Fruit fly (Drosophila melanogaster): ENCODE data around the gene CG33927.

CG33927 gene

dm6 chr3R:4690508-4690907 lies at the start of gene CG33927:
CG33927 (minus strand) TSS chr3R:4690608.
- TF ChIP-seq EcR (GFP tag; optimal IDR thresholded peaks at IDR 0.05) = no peak

- TF ChIP-seq CG8478 (optimal IDR thresholded peaks at IDR 0.05) (no peak), EcR (GFP tag; optimal IDR thresholded peaks at IDR 0.05) (no peak), usp (GFP tag; optimal IDR thresholded peaks at IDR 0.05) (no peak), pan (optimal IDR thresholded peaks at IDR 0.05) (no peak), Dll (optimal IDR thresholded peaks at IDR 0.05) (no peak), psq (optimal IDR thresholded peaks at IDR 0.05) (no peak)
Measured at dm6 chr3R:4739492-4740431, 49.4 kb upstream of the CG33927 start.

- TF ChIP-seq CG8478 (optimal IDR thresholded peaks at IDR 0.05) = no peak
- no peak for TF ChIP-seq Dll (optimal IDR thresholded peaks at IDR 0.05)
- no peak for TF ChIP-seq usp (GFP tag; optimal IDR thresholded peaks at IDR 0.05)
- no peak for TF ChIP-seq EcR (GFP tag; optimal IDR thresholded peaks at IDR 0.05)
- TF ChIP-seq pan (optimal IDR thresholded peaks at IDR 0.05) = no peak
- no peak for TF ChIP-seq psq (optimal IDR thresholded peaks at IDR 0.05)
Measured at dm6 chr3R:4739192-4739491, 48.7 kb upstream of the CG33927 start.

dm6 chr3R:4738494-4739191 lies 48.2 kb upstream of the CG33927 start:
- TF ChIP-seq EcR (GFP tag; optimal IDR thresholded peaks at IDR 0.05) (no peak), pan (optimal IDR thresholded peaks at IDR 0.05) (peak; percentile 25)

dm6 chr3R:4731828-4732657 lies 41.6 kb upstream of the CG33927 start, which contains the start of gene Nep2:
Nep2 (minus strand) TSS chr3R:4731878.
- TF ChIP-seq EcR (GFP tag; optimal IDR thresholded peaks at IDR 0.05) = no peak
- no peak for TF ChIP-seq usp (GFP tag; optimal IDR thresholded peaks at IDR 0.05)
- TF ChIP-seq Dll (optimal IDR thresholded peaks at IDR 0.05) = no peak
- TF ChIP-seq pan (optimal IDR thresholded peaks at IDR 0.05) = no peak
- no peak for TF ChIP-seq CG8478 (optimal IDR thresholded peaks at IDR 0.05)
- TF ChIP-seq psq (optimal IDR thresholded peaks at IDR 0.05) = no peak

dm6 chr3R:4731006-4731405 lies 40.6 kb upstream of the CG33927 start:
- TF ChIP-seq psq (optimal IDR thresholded peaks at IDR 0.05) (no peak), pan (optimal IDR thresholded peaks at IDR 0.05) (no peak), CG8478 (optimal IDR thresholded peaks at IDR 0.05) (no peak), Dll (optimal IDR thresholded peaks at IDR 0.05) (no peak), usp (GFP tag; optimal IDR thresholded peaks at IDR 0.05) (no peak), EcR (GFP tag; optimal IDR thresholded peaks at IDR 0.05) (no peak)

- TF ChIP-seq pan (optimal IDR thresholded peaks at IDR 0.05) = no peak
- TF ChIP-seq psq (optimal IDR thresholded peaks at IDR 0.05) = no peak
- TF ChIP-seq usp (GFP tag; optimal IDR thresholded peaks at IDR 0.05) = no peak
- TF ChIP-seq EcR (GFP tag; optimal IDR thresholded peaks at IDR 0.05) = no peak
- no peak for TF ChIP-seq Dll (optimal IDR thresholded peaks at IDR 0.05)
- no peak for TF ChIP-seq CG8478 (optimal IDR thresholded peaks at IDR 0.05)
Measured at dm6 chr3R:4728448-4728847, 38.0 kb upstream of the CG33927 start.

- TF ChIP-seq pan (optimal IDR thresholded peaks at IDR 0.05) = no peak
- TF ChIP-seq psq (optimal IDR thresholded peaks at IDR 0.05) = no peak
- no peak for TF ChIP-seq usp (GFP tag; optimal IDR thresholded peaks at IDR 0.05)
- TF ChIP-seq Dll (optimal IDR thresholded peaks at IDR 0.05) = no peak
- TF ChIP-seq EcR (GFP tag; optimal IDR thresholded peaks at IDR 0.05) = no peak
- TF ChIP-seq CG8478 (optimal IDR thresholded peaks at IDR 0.05) = no peak
Measured at dm6 chr3R:4726796-4727195, 36.4 kb upstream of the CG33927 start.

dm6 chr3R:4726294-4726693 lies 35.9 kb upstream of the CG33927 start:
- no peak for TF ChIP-seq CG8478 (optimal IDR thresholded peaks at IDR 0.05)
- TF ChIP-seq usp (GFP tag; optimal IDR thresholded peaks at IDR 0.05) = no peak
- TF ChIP-seq EcR (GFP tag; optimal IDR thresholded peaks at IDR 0.05) = no peak
- no peak for TF ChIP-seq pan (optimal IDR thresholded peaks at IDR 0.05)
- no peak for TF ChIP-seq psq (optimal IDR thresholded peaks at IDR 0.05)
- no peak for TF ChIP-seq Dll (optimal IDR thresholded peaks at IDR 0.05)

dm6 chr3R:4725349-4725748 lies 34.9 kb upstream of the CG33927 start:
- TF ChIP-seq EcR (GFP tag; optimal IDR thresholded peaks at IDR 0.05) (peak in 1 of 2 experiments; percentile 62), CG8478 (optimal IDR thresholded peaks at IDR 0.05) (no peak)

dm6 chr3R:4724323-4724832 lies 34.0 kb upstream of the CG33927 start:
- TF ChIP-seq Dll (optimal IDR thresholded peaks at IDR 0.05) (no peak), usp (GFP tag; optimal IDR thresholded peaks at IDR 0.05) (no peak), psq (optimal IDR thresholded peaks at IDR 0.05) (no peak), pan (optimal IDR thresholded peaks at IDR 0.05) (no peak), CG8478 (optimal IDR thresholded peaks at IDR 0.05) (no peak), EcR (GFP tag; optimal IDR thresholded peaks at IDR 0.05) (no peak)

dm6 chr3R:4717586-4717985 lies 27.2 kb upstream of the CG33927 start:
- TF ChIP-seq EcR (GFP tag; optimal IDR thresholded peaks at IDR 0.05) (no peak), usp (GFP tag; optimal IDR thresholded peaks at IDR 0.05) (no peak), CG8478 (optimal IDR thresholded peaks at IDR 0.05) (no peak), Dll (optimal IDR thresholded peaks at IDR 0.05) (no peak), pan (optimal IDR thresholded peaks at IDR 0.05) (no peak), psq (optimal IDR thresholded peaks at IDR 0.05) (no peak)
